Worm (Caenorhabditis elegans) whole organism, L4/young adult: Measurements from ENCODE around the gene irld-48.

Experiments used
- W03F9.2 ChIP-seq: fragments of 150-350 bp; optimal IDR thresholded peaks from 2 replicates; lab custom pipeline; 2014; ENCODE audit warnings: missing biosample characterization, missing genetic modification characterization
- dao-5 ChIP-seq: sonication (generic microtip); optimal IDR thresholded peaks from 2 replicates; lab custom pipeline; 2016; ENCODE audit warnings: missing genotype, missing genetic modification characterization, moderate library complexity, missing compliant biosample characterization
- him-1 ChIP-seq: sonication (generic microtip); optimal IDR thresholded peaks from 2 replicates; lab custom pipeline; 2016; ENCODE audit warnings: missing genotype, missing genetic modification reagents, missing genetic modification characterization, missing compliant biosample characterization

ce11 chrII:2975561-2976230, 19.8 kb downstream of the irld-48 start:
- no peak for TF ChIP-seq him-1
- no peak for TF ChIP-seq dao-5
- TF ChIP-seq W03F9.2 = no peak
